Worm (Caenorhabditis elegans) whole organism, early embryonic: ENCODE measurements around the gene F26A1.7.

ENCODE experiments used
- B0310.2 ChIP-seq: sonication (generic microtip); optimal IDR thresholded peaks from 2 replicates; lab custom pipeline; 2016; ENCODE audit warnings: mild to moderate bottlenecking, missing genetic modification characterization, missing compliant biosample characterization
- aly-1 ChIP-seq: sonication (generic microtip); optimal IDR thresholded peaks from 2 replicates; lab custom pipeline; 2016; ENCODE audit warnings: missing genetic modification characterization, missing compliant biosample characterization
- ama-1 ChIP-seq: fragments of 150-350 bp; optimal IDR thresholded peaks from 2 replicates; lab custom pipeline; 2014
- sea-1 ChIP-seq: fragments of 200-800 bp; sonication (Bioruptor generic); conservative IDR thresholded peaks from 2 replicates; pipeline ENCODE4 v1.3.6; 2022; ENCODE audit warnings: missing genetic modification characterization, missing compliant biosample characterization
- tbx-11 ChIP-seq: fragments of 200-800 bp; sonication (Bioruptor generic); IDR thresholded peaks from 2 replicates; pipeline ENCODE4 v1.3.6; 2022; ENCODE audit warnings: missing genetic modification characterization, missing compliant biosample characterization

DNA sequence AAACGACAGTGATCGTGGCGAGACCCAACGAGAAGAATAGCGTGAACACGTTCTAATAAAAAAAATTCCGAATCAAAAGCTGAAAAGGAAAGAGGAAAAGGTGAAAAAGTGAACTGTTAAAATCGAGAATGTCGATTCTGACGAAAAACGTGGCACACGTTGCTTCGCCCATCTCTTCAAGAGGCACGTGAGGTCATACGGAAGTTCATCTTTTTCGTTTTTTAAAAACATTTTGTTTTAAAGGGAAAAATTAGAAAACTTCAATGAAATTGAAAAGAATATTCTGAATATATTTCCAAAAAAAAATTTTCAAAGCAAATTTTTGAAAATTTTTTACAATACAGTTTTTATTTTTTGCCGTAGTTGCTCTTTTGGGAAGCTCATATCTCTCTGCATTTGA lies 8.5 kb downstream of the F26A1.7 start, which contains the start of gene C38D4.7:
- no peak for TF ChIP-seq ama-1
- no peak for TF ChIP-seq aly-1 (tag; lab: Kevin White, UChicago)
- no peak for TF ChIP-seq B0310.2 (tag; lab: Kevin White, UChicago)
- TF ChIP-seq sea-1 (GFP tag; lab: Robert Waterston, UW): no peak
- TF ChIP-seq tbx-11: no peak
